Fruit fly (Drosophila melanogaster) whole organism, embryonic: ENCODE data around the gene CG5618.

Experiments used
- Asciz ChIP-seq: fragments of 200-800 bp; sonication (Bioruptor generic); optimal IDR thresholded peaks from 2 replicates; lab custom pipeline; 2017; ENCODE audit warnings: missing biosample characterization, mild to moderate bottlenecking, missing genetic modification characterization, missing genetic modification reagents
- Bdp1 ChIP-seq: fragments of 200-800 bp; sonication (Bioruptor generic); optimal IDR thresholded peaks from 3 replicates; lab custom pipeline; 2016; ENCODE audit warnings: missing biosample characterization, missing genetic modification characterization
- CG10209 ChIP-seq: fragments of 200-800 bp; sonication (Bioruptor generic); optimal IDR thresholded peaks from 3 replicates; lab custom pipeline; 2017; ENCODE audit warnings: missing biosample characterization, mild to moderate bottlenecking, missing genetic modification characterization, missing genetic modification reagents
- CG11560 ChIP-seq: fragments of 200-800 bp; sonication (Bioruptor generic); IDR thresholded peaks from 3 replicates; pipeline ENCODE4 v1.3.6; 2022; ENCODE audit warnings: missing biosample characterization, missing genetic modification characterization
- CG11723 ChIP-seq: fragments of 200-800 bp; sonication (Bioruptor generic); optimal IDR thresholded peaks from 2 replicates; lab custom pipeline; 2017; ENCODE audit warnings: missing biosample characterization, mild to moderate bottlenecking, missing genetic modification characterization
- CG17359 ChIP-seq: fragments of 200-800 bp; sonication (Bioruptor generic); optimal IDR thresholded peaks from 3 replicates; lab custom pipeline; 2018; ENCODE audit warnings: missing biosample characterization, mild to moderate bottlenecking, missing genetic modification characterization, moderate library complexity
- CG18476 ChIP-seq: fragments of 200-800 bp; sonication (Bioruptor generic); optimal IDR thresholded peaks from 2 replicates; lab custom pipeline; 2016; ENCODE audit warnings: missing biosample characterization, mild to moderate bottlenecking, missing genetic modification characterization
- CG18599 ChIP-seq: fragments of 200-800 bp; sonication (Bioruptor generic); optimal IDR thresholded peaks from 3 replicates; lab custom pipeline; 2017; ENCODE audit warnings: missing biosample characterization, missing genetic modification characterization, mild to moderate bottlenecking, moderate library complexity, missing genetic modification reagents
- CG3838 ChIP-seq: fragments of 200-800 bp; sonication (Bioruptor generic); optimal IDR thresholded peaks from 3 replicates; lab custom pipeline; 2016; ENCODE audit warnings: missing biosample characterization, missing genetic modification characterization
- CG4282 ChIP-seq: fragments of 200-800 bp; sonication (Bioruptor generic); optimal IDR thresholded peaks from 2 replicates; lab custom pipeline; 2016; ENCODE audit warnings: missing biosample characterization, missing genetic modification characterization
- CG4424 ChIP-seq: fragments of 200-800 bp; sonication (Bioruptor generic); optimal IDR thresholded peaks from 3 replicates; lab custom pipeline; 2016; ENCODE audit warnings: missing biosample characterization, missing genetic modification characterization
- CG5953 ChIP-seq: fragments of 200-800 bp; sonication (Bioruptor generic); IDR thresholded peaks from 2 replicates; pipeline ENCODE4 v1.3.6; 2022; ENCODE audit warnings: missing biosample characterization, missing genetic modification characterization
- CG6175 ChIP-seq: fragments of 200-800 bp; sonication (Bioruptor generic); IDR thresholded peaks from 3 replicates; pipeline ENCODE4 v1.3.6; 2022; ENCODE audit warnings: missing biosample characterization, missing genetic modification characterization
- CG6813 ChIP-seq: fragments of 200-800 bp; sonication (Bioruptor generic); optimal IDR thresholded peaks from 2 replicates; lab custom pipeline; 2017; ENCODE audit warnings: missing biosample characterization, missing genetic modification characterization, mild to moderate bottlenecking, moderate library complexity, missing genetic modification reagents
- CG7745 ChIP-seq: fragments of 200-800 bp; sonication (Bioruptor generic); optimal IDR thresholded peaks from 2 replicates; lab custom pipeline; 2018; ENCODE audit warnings: missing biosample characterization, mild to moderate bottlenecking, missing genetic modification characterization, moderate library complexity
- CG7987 ChIP-seq: fragments of 200-800 bp; sonication (Bioruptor generic); optimal IDR thresholded peaks from 2 replicates; lab custom pipeline; 2018; ENCODE audit warnings: missing biosample characterization, mild to moderate bottlenecking, missing genetic modification characterization, moderate library complexity
- CG8944 ChIP-seq: fragments of 200-800 bp; sonication (Bioruptor generic); optimal IDR thresholded peaks from 3 replicates; lab custom pipeline; 2016; ENCODE audit warnings: missing biosample characterization, missing genetic modification characterization
- Chrac-16 ChIP-seq: fragments of 200-800 bp; sonication (Bioruptor generic); optimal IDR thresholded peaks from 3 replicates; lab custom pipeline; 2016; ENCODE audit warnings: missing biosample characterization, missing genetic modification characterization
- Deaf1 ChIP-seq: fragments of 200-800 bp; optimal IDR thresholded peaks from 3 replicates; lab custom pipeline; 2019; ENCODE audit warnings: missing biosample characterization, mild to moderate bottlenecking, missing genetic modification characterization, moderate library complexity
- Elba2 ChIP-seq: fragments of 200-800 bp; sonication (Bioruptor generic); optimal IDR thresholded peaks from 3 replicates; lab custom pipeline; 2016; ENCODE audit warnings: missing biosample characterization, missing genetic modification characterization
- Ets65A ChIP-seq: fragments of 200-800 bp; sonication (Bioruptor generic); peaks from one replicate; lab custom pipeline; 2016; ENCODE audit warnings: missing biosample characterization, missing genetic modification characterization
- Ets97D ChIP-seq: fragments of 200-800 bp; sonication (Bioruptor generic); optimal IDR thresholded peaks from 3 replicates; lab custom pipeline; 2016; ENCODE audit warnings: missing biosample characterization, missing genetic modification characterization
- Fer1 ChIP-seq: fragments of 200-800 bp; sonication (Bioruptor generic); optimal IDR thresholded peaks from 2 replicates; lab custom pipeline; 2017; ENCODE audit warnings: missing biosample characterization, mild to moderate bottlenecking, missing genetic modification characterization
- H2.0 ChIP-seq: fragments of 200-800 bp; sonication (Bioruptor generic); IDR thresholded peaks from 2 replicates; pipeline ENCODE4 v1.3.6; 2022; ENCODE audit warnings: missing biosample characterization, missing genetic modification characterization
- HLH4C ChIP-seq: fragments of 200-800 bp; sonication (Bioruptor generic); IDR thresholded peaks from 3 replicates; pipeline ENCODE4 v1.3.6; 2022; ENCODE audit warnings: missing biosample characterization, missing genetic modification characterization; ENCODE audit not compliant: partially characterized antibody
- Hr39 ChIP-seq: fragments of >200 bp; optimal IDR thresholded peaks from 2 replicates; lab custom pipeline; 2017
- Hsf ChIP-seq: fragments of 200-800 bp; sonication (Bioruptor generic); optimal IDR thresholded peaks from 3 replicates; lab custom pipeline; 2016; ENCODE audit warnings: missing biosample characterization, missing genetic modification characterization
- Oaz ChIP-seq: fragments of 200-800 bp; sonication (Bioruptor generic); IDR thresholded peaks from 2 replicates; pipeline ENCODE4 v1.3.6; 2022; ENCODE audit warnings: missing biosample characterization, missing genetic modification characterization
- Ptx1 ChIP-seq: fragments of 200-800 bp; sonication (Bioruptor generic); IDR thresholded peaks from 2 replicates; pipeline ENCODE4 v1.3.6; 2022; ENCODE audit warnings: missing biosample characterization, missing genetic modification characterization
- Rfx ChIP-seq: fragments of 200-800 bp; sonication (Bioruptor generic); IDR thresholded peaks from 2 replicates; pipeline ENCODE4 v1.3.6; 2022; ENCODE audit warnings: missing biosample characterization, missing genetic modification characterization
- Sox102F ChIP-seq: fragments of 200-800 bp; sonication (Bioruptor generic); optimal IDR thresholded peaks from 2 replicates; lab custom pipeline; 2018; ENCODE audit warnings: missing biosample characterization, mild to moderate bottlenecking, missing genetic modification characterization, moderate library complexity
- Usf ChIP-seq: fragments of 200-800 bp; sonication (Bioruptor generic); optimal IDR thresholded peaks from 2 replicates; lab custom pipeline; 2017; ENCODE audit warnings: missing genotype, missing biosample characterization, missing genetic modification characterization
- al ChIP-seq: fragments of 200-800 bp; sonication (Bioruptor generic); IDR thresholded peaks from 2 replicates; pipeline ENCODE4 v1.3.6; 2022; ENCODE audit warnings: missing biosample characterization, missing genetic modification characterization
- dimm ChIP-seq: fragments of 200-800 bp; sonication (Bioruptor generic); IDR thresholded peaks from 2 replicates; pipeline ENCODE4 v1.3.6; 2022; ENCODE audit warnings: missing biosample characterization, missing genetic modification characterization
- eve ChIP-seq, 2 experiments: fragments of >200 bp; optimal IDR thresholded peaks; 2 replicates each; lab custom pipeline; 2017; ENCODE audit warnings: missing biosample characterization in 2 of 2, missing genetic modification characterization in 2 of 2
- eyg ChIP-seq: fragments of 200-800 bp; sonication (Bioruptor generic); optimal IDR thresholded peaks from 3 replicates; lab custom pipeline; 2016; ENCODE audit warnings: missing biosample characterization, missing genetic modification characterization
- ftz-f1 ChIP-seq: fragments of 200-800 bp; sonication (Bioruptor generic); optimal IDR thresholded peaks from 2 replicates; lab custom pipeline; 2016; ENCODE audit warnings: missing biosample characterization, missing genetic modification characterization
- gce ChIP-seq: fragments of 200-800 bp; sonication (Bioruptor generic); IDR thresholded peaks from 3 replicates; pipeline ENCODE4 v1.3.6; 2022; ENCODE audit warnings: missing biosample characterization, missing genetic modification characterization
- gt ChIP-seq: fragments of 200-800 bp; sonication (Bioruptor generic); IDR thresholded peaks from 2 replicates; pipeline ENCODE4 v1.3.6; 2022; ENCODE audit warnings: missing biosample characterization, missing genetic modification characterization
- maf-S ChIP-seq: fragments of 200-800 bp; sonication (Bioruptor generic); optimal IDR thresholded peaks from 2 replicates; lab custom pipeline; 2016; ENCODE audit warnings: missing biosample characterization, missing genetic modification characterization
- peb ChIP-seq: fragments of 200-800 bp; sonication (Bioruptor generic); IDR thresholded peaks from 2 replicates; pipeline ENCODE4 v1.3.6; 2022; ENCODE audit warnings: missing biosample characterization, missing genetic modification characterization
- pnt ChIP-seq: fragments of 200-800 bp; sonication (Bioruptor generic); optimal IDR thresholded peaks from 3 replicates; lab custom pipeline; 2016; ENCODE audit warnings: missing biosample characterization, missing genetic modification characterization
- psq ChIP-seq: fragments of 200-800 bp; sonication (Bioruptor generic); optimal IDR thresholded peaks from 2 replicates; lab custom pipeline; 2017; ENCODE audit warnings: missing biosample characterization, missing genetic modification characterization
- scrt ChIP-seq: fragments of 200-800 bp; sonication (Bioruptor generic); optimal IDR thresholded peaks from 2 replicates; lab custom pipeline; 2018; ENCODE audit warnings: missing biosample characterization, mild to moderate bottlenecking, missing genetic modification characterization, moderate library complexity
- sens-2 ChIP-seq: fragments of 200-800 bp; sonication (Bioruptor generic); IDR thresholded peaks from 2 replicates; pipeline ENCODE4 v1.3.6; 2022; ENCODE audit warnings: missing biosample characterization, missing genetic modification characterization
- seq ChIP-seq: fragments of 200-800 bp; sonication (Bioruptor generic); IDR thresholded peaks from 2 replicates; pipeline ENCODE4 v1.3.6; 2022; ENCODE audit warnings: missing biosample characterization, missing genetic modification characterization
- shn ChIP-seq: fragments of 200-800 bp; sonication (Bioruptor generic); optimal IDR thresholded peaks from 3 replicates; lab custom pipeline; 2016; ENCODE audit warnings: missing biosample characterization, missing genetic modification characterization
- stwl ChIP-seq: fragments of 200-800 bp; sonication (Bioruptor generic); optimal IDR thresholded peaks from 3 replicates; lab custom pipeline; 2018; ENCODE audit warnings: missing biosample characterization, mild to moderate bottlenecking, missing genetic modification characterization, moderate library complexity
- tio ChIP-seq: fragments of 200-800 bp; sonication (Bioruptor generic); optimal IDR thresholded peaks from 2 replicates; lab custom pipeline; 2017; ENCODE audit warnings: missing biosample characterization, missing genetic modification characterization, inconsistent platforms
- tna ChIP-seq: fragments of 200-800 bp; sonication (Bioruptor generic); IDR thresholded peaks from 2 replicates; pipeline ENCODE4 v1.3.6; 2022; ENCODE audit warnings: missing biosample characterization, missing genetic modification characterization; ENCODE audit not compliant: partially characterized antibody
- twi ChIP-seq: fragments of 200-800 bp; optimal IDR thresholded peaks from 2 replicates; lab custom pipeline; 2019; ENCODE audit warnings: missing biosample characterization, mild to moderate bottlenecking, missing genetic modification characterization, moderate library complexity
- wek ChIP-seq: fragments of 200-800 bp; sonication (Bioruptor generic); optimal IDR thresholded peaks from 3 replicates; lab custom pipeline; 2018; ENCODE audit warnings: missing biosample characterization, mild to moderate bottlenecking, missing genetic modification characterization, moderate library complexity
- yki ChIP-seq: fragments of >200 bp; optimal IDR thresholded peaks from 3 replicates; lab custom pipeline; 2018

Gene CG5618

dm6 chr3L:20388983-20389382 lies 35.7 kb downstream of the CG5618 start (continued):
- no peak for TF ChIP-seq Usf (GFP tag; lab: Kevin White, UChicago)
- no peak for TF ChIP-seq Bdp1 (GFP tag; lab: Kevin White, UChicago)
- no peak for TF ChIP-seq peb
- no peak for TF ChIP-seq HLH4C
- no peak for TF ChIP-seq CG7745 (tag; lab: Kevin White, UChicago)
- peak; percentile 11 for TF ChIP-seq pnt
- peak; percentile 61 for TF ChIP-seq CG18599 (GFP tag; lab: Kevin White, UChicago)
- peak; percentile 85 for TF ChIP-seq Ets65A (GFP tag; lab: Kevin White, UChicago)
- TF ChIP-seq stwl (tag; lab: Kevin White, UChicago), result no peak
- TF ChIP-seq Ptx1 (GFP tag; lab: Robert Waterston, UW), result peak; percentile 57
- peak; percentile 30; the same call in 1 of the 2 replicates for TF ChIP-seq seq (GFP tag; lab: Robert Waterston, UW)
- TF ChIP-seq CG11723, result no peak
- no peak for TF ChIP-seq gt (GFP tag; lab: Robert Waterston, UW)
- no peak for TF ChIP-seq sens-2
- TF ChIP-seq CG8944, result no peak
- peak; percentile 10 for TF ChIP-seq CG6813 (GFP tag; lab: Kevin White, UChicago)
- no peak for TF ChIP-seq tio
- TF ChIP-seq shn, result peak; percentile 32
- TF ChIP-seq al (GFP tag; lab: Robert Waterston, UW), result no peak
- TF ChIP-seq CG7987 (GFP tag; lab: Kevin White, UChicago), result peak; percentile 28
- TF ChIP-seq Elba2 (GFP tag; lab: Kevin White, UChicago), result no peak
- TF ChIP-seq eyg (GFP tag; lab: Kevin White, UChicago), result no peak
- TF ChIP-seq Chrac-16 (GFP tag; lab: Kevin White, UChicago), result no peak
- no peak for TF ChIP-seq CG5953 (GFP tag; lab: Robert Waterston, UW)
- no peak for TF ChIP-seq eve (GFP tag; optimal IDR thresholded peaks at IDR 0.05; lab: Kevin White, UChicago)
- no peak for TF ChIP-seq CG4282
- TF ChIP-seq gce (GFP tag; lab: Robert Waterston, UW), result no peak
- no peak for TF ChIP-seq maf-S (GFP tag; lab: Kevin White, UChicago)
- TF ChIP-seq wek (GFP tag; lab: Kevin White, UChicago), result no peak
- no peak for TF ChIP-seq CG6175 (GFP tag; lab: Robert Waterston, UW)
- no peak for TF ChIP-seq scrt (GFP tag; lab: Kevin White, UChicago)
- no peak for TF ChIP-seq tna (GFP tag; lab: Robert Waterston, UW)
- peak; percentile 59 for TF ChIP-seq Fer1 (GFP tag; lab: Kevin White, UChicago)
- TF ChIP-seq H2.0, result peak; percentile 50
- TF ChIP-seq dimm (GFP tag; lab: Robert Waterston, UW), result no peak; the same call in 1 of the 2 replicates
- TF ChIP-seq Sox102F (GFP tag; lab: Kevin White, UChicago), result peak; percentile 28
- TF ChIP-seq CG17359, result peak; percentile 43
- TF ChIP-seq CG11560 (tag; lab: Robert Waterston, UW), result no peak
- no peak for TF ChIP-seq CG18476 (GFP tag; lab: Kevin White, UChicago)
- peak; percentile 79 for TF ChIP-seq ftz-f1 (GFP tag; lab: Kevin White, UChicago)
- TF ChIP-seq Asciz, result no peak
- TF ChIP-seq psq, result no peak
- TF ChIP-seq Deaf1 (tag; lab: Kevin White, UChicago), result peak; percentile 17
- TF ChIP-seq Hr39 (lab: Kevin White, UChicago), result no peak
- TF ChIP-seq CG3838 (GFP tag; lab: Kevin White, UChicago), result no peak
- no peak for TF ChIP-seq Oaz
- TF ChIP-seq CG10209 (GFP tag; lab: Kevin White, UChicago), result peak; percentile 28
- no peak for TF ChIP-seq yki
- TF ChIP-seq twi (tag; lab: Kevin White, UChicago), result no peak
- TF ChIP-seq Rfx, result peak; percentile 68
- TF ChIP-seq Hsf (GFP tag; lab: Kevin White, UChicago), result peak; percentile 33
- TF ChIP-seq Ets97D, result no peak
- no peak for TF ChIP-seq CG4424 (GFP tag; lab: Kevin White, UChicago)
